Fruit fly (Drosophila melanogaster): Measurements from ENCODE around the gene CG10340.

DNA sequence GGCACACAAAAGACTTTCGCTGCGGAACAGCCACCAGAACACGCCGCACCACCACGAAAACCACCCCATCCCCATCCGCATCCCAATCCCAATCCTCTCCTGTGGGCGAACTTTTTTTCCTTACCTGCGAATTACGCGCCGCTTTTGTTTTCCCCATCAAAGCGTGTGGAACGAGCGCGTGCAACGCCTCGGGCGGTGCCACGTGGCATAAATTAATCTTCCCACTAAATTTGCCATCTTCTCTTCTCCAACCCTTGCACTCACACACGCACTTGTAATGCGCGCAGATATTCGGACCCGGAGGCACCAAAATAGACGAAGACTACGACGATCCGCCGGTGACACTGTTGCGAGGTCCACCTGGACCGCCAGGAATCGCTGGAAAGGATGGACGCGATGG is 49.4 kb downstream of the CG10340 start:
- TF ChIP-seq gl (tag; optimal IDR thresholded peaks at IDR 0.05) (no peak), D1 (tag; optimal IDR thresholded peaks at IDR 0.05) (no peak), EcR (GFP tag; optimal IDR thresholded peaks at IDR 0.05) (no peak), CG8301 (tag; optimal IDR thresholded peaks at IDR 0.05) (no peak), CG12605 (GFP tag; IDR thresholded peaks at IDR 0.05) (no peak), CG34367 (tag; optimal IDR thresholded peaks at IDR 0.05) (no peak), CG9948 (tag; optimal IDR thresholded peaks at IDR 0.05) (no peak), Pif1A (GFP tag; optimal IDR thresholded peaks at IDR 0.05) (no peak), Pif1B (GFP tag; optimal IDR thresholded peaks at IDR 0.05) (no peak), rn (GFP tag; IDR thresholded peaks at IDR 0.05) (no peak), fd96Ca (GFP tag; IDR thresholded peaks at IDR 0.05) (no peak), CG14655 (GFP tag; optimal IDR thresholded peaks at IDR 0.05) (no peak), CG8159 (tag; optimal IDR thresholded peaks at IDR 0.05) (no peak)
